Fruit fly (Drosophila melanogaster): ENCODE data around the gene Mau2.
A peak's percentile ranks its signal among the peaks of the same experiment; 100 is the strongest.

Gene Mau2

DNA sequence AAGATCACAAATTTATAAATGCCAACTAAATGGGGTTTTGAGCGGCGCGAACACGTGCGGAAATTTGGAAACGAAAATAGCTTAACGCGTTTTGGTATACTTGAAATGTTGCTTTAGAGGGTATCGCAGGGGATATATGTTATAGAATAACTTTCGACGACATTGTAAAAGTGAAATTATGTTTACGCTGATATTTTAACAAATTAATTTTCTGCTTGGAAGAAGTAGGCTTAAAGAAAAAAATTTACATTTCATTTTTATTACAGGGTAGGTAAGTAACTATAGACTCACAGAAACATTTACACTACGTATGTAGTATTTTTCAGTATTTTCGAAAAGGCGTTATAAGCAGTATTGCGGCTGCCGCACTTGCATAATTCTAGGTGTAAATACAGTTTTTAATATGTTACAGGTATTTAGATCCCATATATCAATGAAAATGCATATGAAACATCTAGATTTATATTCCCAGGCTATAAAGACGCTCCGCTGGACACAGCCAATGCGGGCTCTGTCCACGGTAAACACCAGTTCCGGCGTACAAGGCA lies 20.4 kb downstream of the Mau2 start, which contains the start of the genes Art3 and mRpS10 (continued):
- TF ChIP-seq CG11247 (GFP tag; IDR thresholded peaks at IDR 0.05) (peak; percentile 100), CG12659 (GFP tag; optimal IDR thresholded peaks at IDR 0.05) (peak; percentile 100), az2 (GFP tag; optimal IDR thresholded peaks at IDR 0.05) (peak; percentile 100), CG9797 (GFP tag; optimal IDR thresholded peaks at IDR 0.05) (peak; percentile 87), repo (GFP tag; optimal IDR thresholded peaks at IDR 0.05) (peak; percentile 100), grau (tag; optimal IDR thresholded peaks at IDR 0.05) (peak; percentile 100), Six4 (GFP tag; optimal IDR thresholded peaks at IDR 0.05) (peak; percentile 100), ash1 (GFP tag; optimal IDR thresholded peaks at IDR 0.05) (peak; percentile 99), CrebB (tag; optimal IDR thresholded peaks at IDR 0.05) (peak; percentile 100), Tbp (GFP tag; optimal IDR thresholded peaks at IDR 0.05) (no peak), CG9215 (GFP tag; IDR thresholded peaks at IDR 0.05) (peak; percentile 99), CG3847 (GFP tag; IDR thresholded peaks at IDR 0.05) (peak; percentile 100), nau (GFP tag; optimal IDR thresholded peaks at IDR 0.05) (no peak), CG18619 (GFP tag; optimal IDR thresholded peaks at IDR 0.05) (peak; percentile 100), Ptx1 (GFP tag; IDR thresholded peaks at IDR 0.05) (peak; percentile 100), CG6791 (GFP tag; IDR thresholded peaks at IDR 0.05; ENCODE audit: partially characterized antibody) (no peak), CG31224 (GFP tag; IDR thresholded peaks at IDR 0.05) (peak; percentile 99), nerfin-1 (tag; optimal IDR thresholded peaks at IDR 0.05) (peak; percentile 100), CG8944 (GFP tag; optimal IDR thresholded peaks at IDR 0.05) (peak; percentile 100), C15 (GFP tag; IDR thresholded peaks at IDR 0.05) (peak; percentile 100), wor (GFP tag; IDR thresholded peaks at IDR 0.05) (peak; percentile 100), MTF-1 (GFP tag; optimal IDR thresholded peaks at IDR 0.05; ENCODE audit: borderline replicate concordance) (peak; percentile 100), cas (GFP tag; IDR thresholded peaks at IDR 0.05) (peak; percentile 99), CG18599 (GFP tag; optimal IDR thresholded peaks at IDR 0.05) (peak; percentile 100), ranshi (GFP tag; IDR thresholded peaks at IDR 0.05) (peak; percentile 100), chif (GFP tag; optimal IDR thresholded peaks at IDR 0.05) (peak; percentile 100), chm (GFP tag; IDR thresholded peaks at IDR 0.05) (peak; percentile 100), Xbp1 (GFP tag; optimal IDR thresholded peaks at IDR 0.05) (peak; percentile 100), CG30403 (GFP tag; optimal IDR thresholded peaks at IDR 0.05) (peak; percentile 100), CG8924 (tag; optimal IDR thresholded peaks at IDR 0.05) (peak; percentile 100), CG9727 (GFP tag; optimal IDR thresholded peaks at IDR 0.05) (peak; percentile 100), rib (GFP tag; IDR thresholded peaks at IDR 0.05) (peak; percentile 100), abd-A (tag; optimal IDR thresholded peaks at IDR 0.05) (no peak), Atf-2 (GFP tag; optimal IDR thresholded peaks at IDR 0.05) (peak; percentile 100), z (GFP tag; IDR thresholded peaks at IDR 0.05) (peak; percentile 88), CG12104 (GFP tag; optimal IDR thresholded peaks at IDR 0.05) (peak; percentile 100), Dad (GFP tag; optimal IDR thresholded peaks at IDR 0.05) (peak; percentile 100), Deaf1 (tag; optimal IDR thresholded peaks at IDR 0.05) (peak; percentile 94), CG15696 (tag; optimal IDR thresholded peaks at IDR 0.05) (peak; percentile 100), CHES-1-like (GFP tag; optimal IDR thresholded peaks at IDR 0.05) (peak; percentile 100), Dip3 (GFP tag; optimal IDR thresholded peaks at IDR 0.05) (peak; percentile 100), HLHmδ (GFP tag; optimal IDR thresholded peaks at IDR 0.05) (no peak), pnt (GFP tag; optimal IDR thresholded peaks at IDR 0.05) (peak; percentile 100), Dfd (GFP tag; optimal IDR thresholded peaks at IDR 0.05) (peak in 1 of 2 experiments; percentile 98), CG10654 (GFP tag; optimal IDR thresholded peaks at IDR 0.05) (peak; percentile 100), Awh (GFP tag; IDR thresholded peaks at IDR 0.05) (peak; percentile 100), CG12219 (GFP tag; optimal IDR thresholded peaks at IDR 0.05) (peak; percentile 100), Oli (tag; optimal IDR thresholded peaks at IDR 0.05) (peak; percentile 100), luna (GFP tag; optimal IDR thresholded peaks at IDR 0.05) (peak; percentile 99), h (optimal IDR thresholded peaks at IDR 0.05) (no peak), Nf-YA (GFP tag; IDR thresholded peaks at IDR 0.05) (peak; percentile 100)

All from whole organism, embryonic.